Fruit fly (Drosophila melanogaster) whole organism, embryonic: ENCODE measurements around the gene Nep2.

Experiments
- Aef1 ChIP-seq: fragments of 200-800 bp; sonication (Bioruptor generic); IDR thresholded peaks from 3 replicates; pipeline ENCODE4 v1.3.6; 2022; ENCODE audit warnings: missing biosample characterization, missing genetic modification characterization
- Asciz ChIP-seq: fragments of 200-800 bp; sonication (Bioruptor generic); optimal IDR thresholded peaks from 2 replicates; lab custom pipeline; 2017; ENCODE audit warnings: missing biosample characterization, mild to moderate bottlenecking, missing genetic modification characterization, missing genetic modification reagents
- Blimp-1 ChIP-seq: fragments of 200-800 bp; sonication (Bioruptor generic); optimal IDR thresholded peaks from 3 replicates; lab custom pipeline; 2018; ENCODE audit warnings: missing biosample characterization, missing genetic modification characterization, mild to moderate bottlenecking, moderate library complexity, missing genetic modification reagents
- Bteb2 ChIP-seq: fragments of 200-800 bp; sonication (Bioruptor generic); optimal IDR thresholded peaks from 2 replicates; lab custom pipeline; 2016; ENCODE audit warnings: missing biosample characterization, missing genetic modification characterization
- CG10462 ChIP-seq: fragments of 200-800 bp; sonication (Bioruptor generic); optimal IDR thresholded peaks from 2 replicates; lab custom pipeline; 2016; ENCODE audit warnings: missing biosample characterization, missing genetic modification characterization
- CG10979 ChIP-seq: fragments of 200-800 bp; sonication (Bioruptor generic); optimal IDR thresholded peaks from 2 replicates; lab custom pipeline; 2018; ENCODE audit warnings: missing biosample characterization, mild to moderate bottlenecking, missing genetic modification characterization, moderate library complexity
- CG11504 ChIP-seq: fragments of 200-800 bp; sonication (Bioruptor generic); optimal IDR thresholded peaks from 3 replicates; lab custom pipeline; 2019; ENCODE audit warnings: missing biosample characterization, mild to moderate bottlenecking, missing genetic modification characterization, moderate library complexity
- CG12769 ChIP-seq: fragments of 200-800 bp; sonication (Bioruptor generic); optimal IDR thresholded peaks from 2 replicates; lab custom pipeline; 2019; ENCODE audit warnings: missing biosample characterization, mild to moderate bottlenecking, missing genetic modification characterization, moderate library complexity
- CG14710 ChIP-seq: fragments of 200-800 bp; sonication (Bioruptor generic); optimal IDR thresholded peaks from 3 replicates; lab custom pipeline; 2019; ENCODE audit warnings: missing biosample characterization, mild to moderate bottlenecking, missing genetic modification characterization, moderate library complexity
- CG15479 ChIP-seq: fragments of 200-800 bp; sonication (Bioruptor generic); optimal IDR thresholded peaks from 3 replicates; lab custom pipeline; 2019; ENCODE audit warnings: missing biosample characterization, mild to moderate bottlenecking, missing genetic modification characterization, moderate library complexity
- CG15696 ChIP-seq: fragments of 200-800 bp; sonication (Bioruptor generic); optimal IDR thresholded peaks from 2 replicates; lab custom pipeline; 2019; ENCODE audit warnings: missing biosample characterization, mild to moderate bottlenecking, missing genetic modification characterization, moderate library complexity
- CG18262 ChIP-seq: fragments of 200-800 bp; optimal IDR thresholded peaks from 3 replicates; lab custom pipeline; 2019; ENCODE audit warnings: missing biosample characterization, mild to moderate bottlenecking, missing genetic modification characterization, moderate library complexity
- CG18476 ChIP-seq: fragments of 200-800 bp; sonication (Bioruptor generic); optimal IDR thresholded peaks from 2 replicates; lab custom pipeline; 2016; ENCODE audit warnings: missing biosample characterization, mild to moderate bottlenecking, missing genetic modification characterization
- CG2129 ChIP-seq: fragments of 200-800 bp; sonication (Bioruptor generic); IDR thresholded peaks from 2 replicates; pipeline ENCODE4 v1.3.6; 2022; ENCODE audit warnings: missing biosample characterization, missing genetic modification characterization; ENCODE audit not compliant: partially characterized antibody
- CG2199 ChIP-seq: fragments of 200-800 bp; sonication (Bioruptor generic); IDR thresholded peaks from 3 replicates; pipeline ENCODE4 v1.3.6; 2022; ENCODE audit warnings: missing biosample characterization, missing genetic modification characterization
- CG2202 ChIP-seq: fragments of 200-800 bp; sonication (Bioruptor generic); optimal IDR thresholded peaks from 2 replicates; lab custom pipeline; 2018; ENCODE audit warnings: missing biosample characterization, mild to moderate bottlenecking, missing genetic modification characterization
- CG2678 ChIP-seq: fragments of 200-800 bp; sonication (Bioruptor generic); optimal IDR thresholded peaks from 3 replicates; lab custom pipeline; 2019; ENCODE audit warnings: missing biosample characterization, mild to moderate bottlenecking, missing genetic modification characterization, moderate library complexity
- CG2712 ChIP-seq: fragments of 200-800 bp; optimal IDR thresholded peaks from 3 replicates; lab custom pipeline; 2019; ENCODE audit warnings: missing biosample characterization, mild to moderate bottlenecking, missing genetic modification characterization, moderate library complexity
- CG2875 ChIP-seq: fragments of 200-800 bp; sonication (Bioruptor generic); optimal IDR thresholded peaks from 2 replicates; lab custom pipeline; 2017; ENCODE audit warnings: missing biosample characterization, mild to moderate bottlenecking, missing genetic modification characterization, missing genetic modification reagents
- CG3407 ChIP-seq: fragments of 200-800 bp; sonication (Bioruptor generic); optimal IDR thresholded peaks from 2 replicates; lab custom pipeline; 2018; ENCODE audit warnings: missing biosample characterization, mild to moderate bottlenecking, missing genetic modification characterization
- CG4730 ChIP-seq: fragments of 200-800 bp; sonication (Bioruptor generic); IDR thresholded peaks from 2 replicates; pipeline ENCODE4 v1.3.6; 2022; ENCODE audit warnings: missing biosample characterization, missing genetic modification characterization
- CG6683 ChIP-seq: fragments of 200-800 bp; sonication (Bioruptor generic); optimal IDR thresholded peaks from 2 replicates; lab custom pipeline; 2017; ENCODE audit warnings: missing biosample characterization, mild to moderate bottlenecking, missing genetic modification characterization, missing genetic modification reagents
- CG7839 ChIP-seq: fragments of 200-800 bp; sonication (Bioruptor generic); optimal IDR thresholded peaks from 3 replicates; lab custom pipeline; 2018; ENCODE audit warnings: missing biosample characterization, mild to moderate bottlenecking, missing genetic modification characterization, moderate library complexity
- CG8388 ChIP-seq: fragments of 200-800 bp; sonication (Bioruptor generic); optimal IDR thresholded peaks from 2 replicates; lab custom pipeline; 2019; ENCODE audit warnings: missing biosample characterization, mild to moderate bottlenecking, missing genetic modification characterization, moderate library complexity
- CkIIα-i1 ChIP-seq: fragments of 200-800 bp; sonication (Bioruptor generic); IDR thresholded peaks from 2 replicates; pipeline ENCODE4 v1.3.6; 2022; ENCODE audit warnings: missing biosample characterization, missing genetic modification characterization
- Dad ChIP-seq: fragments of 200-800 bp; sonication (Bioruptor generic); optimal IDR thresholded peaks from 3 replicates; lab custom pipeline; 2016; ENCODE audit warnings: missing biosample characterization, missing genetic modification characterization
- Dref ChIP-seq: fragments of 200-800 bp; sonication (Bioruptor generic); IDR thresholded peaks from 2 replicates; pipeline ENCODE4 v1.3.6; 2022; ENCODE audit warnings: missing biosample characterization, missing genetic modification characterization
- Eip74EF ChIP-seq, 2 experiments: fragments of 200-800 bp in 1 of 2; fragments of >200 bp in 1 of 2; sonication (Bioruptor generic) in 1 of 2; optimal IDR thresholded peaks; 2 replicates each; lab custom pipeline; 2017 to 2019; ENCODE audit warnings: missing biosample characterization in 2 of 2, missing genetic modification characterization in 2 of 2, mild to moderate bottlenecking in 1 of 2, moderate library complexity in 1 of 2
- Ets65A ChIP-seq: fragments of 200-800 bp; sonication (Bioruptor generic); peaks from one replicate; lab custom pipeline; 2016; ENCODE audit warnings: missing biosample characterization, missing genetic modification characterization
- Gsc ChIP-seq: fragments of 200-800 bp; sonication (Bioruptor generic); IDR thresholded peaks from 2 replicates; pipeline ENCODE4 v1.3.6; 2022; ENCODE audit warnings: missing biosample characterization, missing genetic modification characterization
- H2.0 ChIP-seq: fragments of 200-800 bp; sonication (Bioruptor generic); IDR thresholded peaks from 2 replicates; pipeline ENCODE4 v1.3.6; 2022; ENCODE audit warnings: missing biosample characterization, missing genetic modification characterization
- HHEX ChIP-seq: fragments of 200-800 bp; sonication (Bioruptor generic); optimal IDR thresholded peaks from 3 replicates; lab custom pipeline; 2017; ENCODE audit warnings: missing biosample characterization, mild to moderate bottlenecking, missing genetic modification characterization, missing genetic modification reagents
- Hr3 ChIP-seq: fragments of 200-800 bp; sonication (Bioruptor generic); optimal IDR thresholded peaks from 3 replicates; lab custom pipeline; 2016; ENCODE audit warnings: missing biosample characterization, missing genetic modification characterization
- Jarid2 ChIP-seq: fragments of 200-800 bp; sonication (Bioruptor generic); optimal IDR thresholded peaks from 3 replicates; lab custom pipeline; 2017; ENCODE audit warnings: mild to moderate bottlenecking, missing biosample characterization, missing genetic modification reagents, missing genetic modification characterization
- Med ChIP-seq: fragments of 200-800 bp; sonication (Bioruptor generic); peaks from one replicate; lab custom pipeline; 2016; ENCODE audit warnings: missing biosample characterization, missing genetic modification characterization, mild to moderate bottlenecking, inconsistent platforms, moderate library complexity
- NfI ChIP-seq: fragments of 200-800 bp; sonication (Bioruptor generic); optimal IDR thresholded peaks from 3 replicates; lab custom pipeline; 2018; ENCODE audit warnings: missing biosample characterization, mild to moderate bottlenecking, missing genetic modification characterization, moderate library complexity
- Pdp1 ChIP-seq, 2 experiments: fragments of 200-800 bp; sonication (Bioruptor generic); optimal IDR thresholded peaks; 3 replicates each; lab custom pipeline; 2016; ENCODE audit warnings: missing biosample characterization in 2 of 2, missing genetic modification characterization in 2 of 2, mild to moderate bottlenecking in 1 of 2, moderate library complexity in 1 of 2
- Taf1 ChIP-seq: fragments of 200-800 bp; sonication (Bioruptor generic); IDR thresholded peaks from 2 replicates; pipeline ENCODE4 v1.3.6; 2022; ENCODE audit warnings: missing biosample characterization, missing genetic modification characterization
- Trl ChIP-seq, 3 experiments: fragments of >200 bp in 2 of 3; fragments of 200-800 bp in 1 of 3; sonication (Bioruptor generic) in 1 of 3; optimal IDR thresholded peaks; 2 replicates in 1 of 3; 3 replicates in 2 of 3; lab custom pipeline; 2016 to 2017; ENCODE audit warnings: missing biosample characterization in 1 of 3, missing genetic modification characterization in 1 of 3
- br ChIP-seq: fragments of >200 bp; optimal IDR thresholded peaks from 2 replicates; lab custom pipeline; 2017
- eve ChIP-seq, 2 experiments: fragments of >200 bp; optimal IDR thresholded peaks; 2 replicates each; lab custom pipeline; 2017; ENCODE audit warnings: missing biosample characterization in 2 of 2, missing genetic modification characterization in 2 of 2
- eyg ChIP-seq: fragments of 200-800 bp; sonication (Bioruptor generic); optimal IDR thresholded peaks from 3 replicates; lab custom pipeline; 2016; ENCODE audit warnings: missing biosample characterization, missing genetic modification characterization
- ftz-f1 ChIP-seq: fragments of 200-800 bp; sonication (Bioruptor generic); optimal IDR thresholded peaks from 2 replicates; lab custom pipeline; 2016; ENCODE audit warnings: missing biosample characterization, missing genetic modification characterization
- gcm2 ChIP-seq: fragments of 200-800 bp; sonication (Bioruptor generic); optimal IDR thresholded peaks from 2 replicates; lab custom pipeline; 2016; ENCODE audit warnings: missing biosample characterization, missing genetic modification characterization
- gsb-n ChIP-seq: fragments of 200-800 bp; sonication (Bioruptor generic); optimal IDR thresholded peaks from 3 replicates; lab custom pipeline; 2018; ENCODE audit warnings: missing biosample characterization, mild to moderate bottlenecking, missing genetic modification characterization
- phol ChIP-seq: fragments of 200-800 bp; sonication (Bioruptor generic); optimal IDR thresholded peaks from 3 replicates; lab custom pipeline; 2018; ENCODE audit warnings: missing biosample characterization, mild to moderate bottlenecking, missing genetic modification characterization, moderate library complexity
- rib ChIP-seq: fragments of 200-800 bp; sonication (Bioruptor generic); IDR thresholded peaks from 2 replicates; pipeline ENCODE4 v1.3.6; 2022; ENCODE audit warnings: missing biosample characterization, missing genetic modification characterization
- sima ChIP-seq: fragments of 200-800 bp; sonication (Bioruptor generic); optimal IDR thresholded peaks from 2 replicates; lab custom pipeline; 2016; ENCODE audit warnings: missing biosample characterization, missing genetic modification characterization
- slou ChIP-seq: fragments of 200-800 bp; sonication (Bioruptor generic); optimal IDR thresholded peaks from 3 replicates; lab custom pipeline; 2016; ENCODE audit warnings: missing biosample characterization, missing genetic modification characterization

Gene Nep2

dm6 chr3R:4738494-4739191 is 7.0 kb upstream of the Nep2 start (continued):
- TF ChIP-seq CG2202: no peak
- no peak for TF ChIP-seq Dref
- no peak for TF ChIP-seq Taf1 (GFP tag; lab: Robert Waterston, UW)
- TF ChIP-seq CG14710 (tag; lab: Kevin White, UChicago): peak; percentile 27
- peak in 1 of 2 experiments; percentile 26 for TF ChIP-seq eve (GFP tag; optimal IDR thresholded peaks at IDR 0.05; lab: Kevin White, UChicago)
- no peak for TF ChIP-seq H2.0
- no peak for TF ChIP-seq HHEX (GFP tag; lab: Kevin White, UChicago)
- no peak for TF ChIP-seq gcm2
- TF ChIP-seq Dad (GFP tag; lab: Kevin White, UChicago): no peak
- TF ChIP-seq CG18262 (tag; lab: Kevin White, UChicago): peak; percentile 42
- no peak for TF ChIP-seq CG6683
- no peak for TF ChIP-seq Jarid2 (GFP tag; lab: Kevin White, UChicago)
- peak; percentile 78 for TF ChIP-seq Med
- peak; percentile 40 for TF ChIP-seq phol
- TF ChIP-seq Hr3 (GFP tag; lab: Kevin White, UChicago): no peak
- no peak for TF ChIP-seq CG12769
- TF ChIP-seq CG4730 (GFP tag; lab: Robert Waterston, UW): no peak
- TF ChIP-seq ftz-f1 (GFP tag; lab: Kevin White, UChicago): no peak
- no peak for TF ChIP-seq Gsc (GFP tag; lab: Robert Waterston, UW)
- no peak for TF ChIP-seq Aef1
- no peak for TF ChIP-seq Eip74EF (GFP tag; optimal IDR thresholded peaks at IDR 0.05; lab: Kevin White, UChicago)
- no peak for TF ChIP-seq CkIIα-i1 (GFP tag; lab: Robert Waterston, UW)
- peak; percentile 16 for TF ChIP-seq CG7839 (tag; lab: Kevin White, UChicago)
- TF ChIP-seq sima (GFP tag; lab: Kevin White, UChicago): no peak
- peak; percentile 79 to 95 for TF ChIP-seq Trl (optimal IDR thresholded peaks at IDR 0.05; lab: Kevin White, UChicago)
- TF ChIP-seq Trl (GFP tag; optimal IDR thresholded peaks at IDR 0.05; lab: Kevin White, UChicago): no peak
- TF ChIP-seq CG11504 (tag; lab: Kevin White, UChicago): peak; percentile 34
- no peak for TF ChIP-seq slou (GFP tag; lab: Kevin White, UChicago)
- peak; percentile 24 for TF ChIP-seq CG10979 (tag; lab: Kevin White, UChicago)
- no peak for TF ChIP-seq gsb-n (tag; lab: Kevin White, UChicago)
- TF ChIP-seq rib (GFP tag; lab: Robert Waterston, UW): no peak
- TF ChIP-seq CG2129 (GFP tag; lab: Robert Waterston, UW): no peak
- no peak for TF ChIP-seq CG2199 (GFP tag; lab: Robert Waterston, UW)
- TF ChIP-seq br: no peak
- peak; percentile 11 for TF ChIP-seq Asciz (GFP tag; lab: Kevin White, UChicago)
- TF ChIP-seq Bteb2: no peak
- TF ChIP-seq CG15479 (GFP tag; lab: Kevin White, UChicago): no peak
- TF ChIP-seq Ets65A (GFP tag; lab: Kevin White, UChicago): no peak
- TF ChIP-seq CG2678 (tag; lab: Kevin White, UChicago): peak; percentile 21
- TF ChIP-seq CG15696 (tag; lab: Kevin White, UChicago): no peak
- TF ChIP-seq CG3407: no peak
- peak; percentile 7 for TF ChIP-seq CG2875 (GFP tag; lab: Kevin White, UChicago)
- peak; percentile 46 for TF ChIP-seq CG2712 (tag; lab: Kevin White, UChicago)
- no peak for TF ChIP-seq CG18476 (GFP tag; lab: Kevin White, UChicago)
- TF ChIP-seq NfI (GFP tag; lab: Kevin White, UChicago): no peak
- peak; percentile 11 for TF ChIP-seq CG8388 (GFP tag; lab: Kevin White, UChicago)
- peak; percentile 2 for TF ChIP-seq Blimp-1 (GFP tag; lab: Kevin White, UChicago)
- TF ChIP-seq eyg (GFP tag; lab: Kevin White, UChicago): no peak
- TF ChIP-seq Pdp1 (GFP tag; optimal IDR thresholded peaks at IDR 0.05; lab: Kevin White, UChicago): peak in 1 of 2 experiments; percentile 91
- peak; percentile 1 for TF ChIP-seq CG10462
